Fruit fly (Drosophila melanogaster): ENCODE measurements around the gene Rpt3R.

Gene Rpt3R

DNA sequence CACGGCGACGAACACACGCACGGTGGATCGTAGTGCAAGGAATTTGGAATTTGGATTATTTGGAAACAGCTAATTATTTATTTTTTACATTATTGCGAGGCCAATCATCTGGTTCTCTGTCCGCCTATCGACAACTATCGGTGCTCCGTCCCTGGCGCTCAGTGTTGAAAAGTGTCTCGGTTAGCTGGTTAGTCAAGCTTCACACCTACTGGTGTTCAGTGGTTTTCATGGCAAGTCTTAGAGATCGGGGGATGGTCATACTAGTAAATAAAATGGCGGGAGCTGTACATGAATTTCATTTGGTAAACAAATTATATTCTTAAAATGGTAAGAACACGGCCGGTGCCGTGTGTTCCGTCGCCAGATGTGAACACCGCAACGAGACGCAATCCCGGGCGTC is 45.4 kb downstream of the Rpt3R start, which contains the start of the genes trbd and dmt:
TSS of gene trbd (minus strand) at position 152 of the 400 bp plus-strand sequence.
TSS of gene dmt (plus strand) at position 257 of the 400 bp plus-strand sequence.
- no peak for TF ChIP-seq dmrt93B (GFP tag; optimal IDR thresholded peaks at IDR 0.05)
- TF ChIP-seq tai (GFP tag; optimal IDR thresholded peaks at IDR 0.05), result no peak
- peak; percentile 50 for TF ChIP-seq OdsH (GFP tag; optimal IDR thresholded peaks at IDR 0.05)
- TF ChIP-seq N (GFP tag; optimal IDR thresholded peaks at IDR 0.05), result no peak
- no peak for TF ChIP-seq HLH106 (tag; optimal IDR thresholded peaks at IDR 0.05)
- TF ChIP-seq GATAd (GFP tag; optimal IDR thresholded peaks at IDR 0.05), result no peak
- no peak for TF ChIP-seq h (GFP tag; optimal IDR thresholded peaks at IDR 0.05)
- TF ChIP-seq dl (GFP tag; optimal IDR thresholded peaks at IDR 0.05; ENCODE audit: insufficient read depth in 1 of 2, partially characterized antibody in 2 of 2), result no peak
- no peak for TF ChIP-seq psq (GFP tag; optimal IDR thresholded peaks at IDR 0.05)
- TF ChIP-seq jim (GFP tag; optimal IDR thresholded peaks at IDR 0.05), result no peak
- no peak for TF ChIP-seq fru (GFP tag; optimal IDR thresholded peaks at IDR 0.05)
- TF ChIP-seq CG32264 (GFP tag; optimal IDR thresholded peaks at IDR 0.05), result no peak
- no peak for TF ChIP-seq Dfd (GFP tag; optimal IDR thresholded peaks at IDR 0.05)
- no peak for TF ChIP-seq Sp1 (GFP tag; optimal IDR thresholded peaks at IDR 0.05)
- no peak for TF ChIP-seq usp (GFP tag; optimal IDR thresholded peaks at IDR 0.05)
- TF ChIP-seq CrebA (GFP tag; optimal IDR thresholded peaks at IDR 0.05; ENCODE audit: borderline replicate concordance), result no peak
- no peak for TF ChIP-seq Rel (GFP tag; optimal IDR thresholded peaks at IDR 0.05)
- peak; percentile 93 for TF ChIP-seq Rel (tag; optimal IDR thresholded peaks at IDR 0.05)
- TF ChIP-seq Vsx2 (GFP tag; optimal IDR thresholded peaks at IDR 0.05; ENCODE audit: partially characterized antibody), result peak; percentile 100
- no peak for TF ChIP-seq sage (GFP tag; optimal IDR thresholded peaks at IDR 0.05)
- no peak for TF ChIP-seq brk (GFP tag; optimal IDR thresholded peaks at IDR 0.05)
- TF ChIP-seq sv (GFP tag; optimal IDR thresholded peaks at IDR 0.05), result peak; percentile 37
- TF ChIP-seq Hr78 (GFP tag; optimal IDR thresholded peaks at IDR 0.05), result no peak
- no peak for TF ChIP-seq rgr (GFP tag; optimal IDR thresholded peaks at IDR 0.05)
- no peak for TF ChIP-seq foxo (GFP tag; optimal IDR thresholded peaks at IDR 0.05)
- peak; percentile 33 for TF ChIP-seq CG9705 (GFP tag; optimal IDR thresholded peaks at IDR 0.05)
- no peak for TF ChIP-seq Jra (GFP tag; optimal IDR thresholded peaks at IDR 0.05)
- TF ChIP-seq br (GFP tag; optimal IDR thresholded peaks at IDR 0.05), result no peak
- TF ChIP-seq dsf (GFP tag; optimal IDR thresholded peaks at IDR 0.05; ENCODE audit: borderline replicate concordance), result no peak
- TF ChIP-seq woc (GFP tag; optimal IDR thresholded peaks at IDR 0.05), result no peak
- peak; percentile 71 for TF ChIP-seq Hr83 (GFP tag; optimal IDR thresholded peaks at IDR 0.05; ENCODE audit: poor library complexity, severe bottlenecking)
- TF ChIP-seq ey (GFP tag; optimal IDR thresholded peaks at IDR 0.05), result no peak
- TF ChIP-seq pan (optimal IDR thresholded peaks at IDR 0.05), result no peak

DNA sequence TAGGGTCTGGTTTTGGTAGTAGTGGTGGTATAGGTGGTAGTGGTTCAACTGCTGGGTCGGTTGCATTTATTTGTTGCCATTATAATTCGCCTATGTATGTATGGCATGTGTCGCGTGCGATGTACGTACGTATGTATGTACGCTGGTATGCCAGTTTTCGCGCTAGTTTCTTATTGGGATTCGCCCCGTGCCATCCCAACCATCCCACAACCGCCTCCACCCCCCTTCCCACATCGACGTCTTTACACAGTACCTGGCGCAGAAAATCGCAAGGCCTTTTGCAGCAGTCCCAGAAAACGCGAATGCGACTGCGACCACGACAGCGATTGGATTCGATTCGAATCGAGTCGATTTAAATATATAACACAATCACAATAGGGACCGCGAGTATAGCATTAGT is 46.1 kb downstream of the Rpt3R start:
- TF ChIP-seq sage (GFP tag; optimal IDR thresholded peaks at IDR 0.05), result no peak
- TF ChIP-seq sv (GFP tag; optimal IDR thresholded peaks at IDR 0.05), result no peak
- TF ChIP-seq Hnf4 (GFP tag; optimal IDR thresholded peaks at IDR 0.05), result no peak
- TF ChIP-seq Hr83 (GFP tag; optimal IDR thresholded peaks at IDR 0.05; ENCODE audit: poor library complexity, severe bottlenecking), result no peak
- no peak for TF ChIP-seq brk (GFP tag; optimal IDR thresholded peaks at IDR 0.05)

- TF ChIP-seq sv (GFP tag; optimal IDR thresholded peaks at IDR 0.05) (peak; percentile 38), N (GFP tag; optimal IDR thresholded peaks at IDR 0.05) (no peak), pan (optimal IDR thresholded peaks at IDR 0.05) (no peak), brk (GFP tag; optimal IDR thresholded peaks at IDR 0.05) (no peak), psq (GFP tag; optimal IDR thresholded peaks at IDR 0.05) (no peak), Myc (optimal IDR thresholded peaks at IDR 0.05) (peak; percentile 86), tai (GFP tag; optimal IDR thresholded peaks at IDR 0.05) (no peak), foxo (GFP tag; optimal IDR thresholded peaks at IDR 0.05) (no peak), rgr (GFP tag; optimal IDR thresholded peaks at IDR 0.05) (peak; percentile 57), Dif (GFP tag; optimal IDR thresholded peaks at IDR 0.05; ENCODE audit: partially characterized antibody) (peak; percentile 56), fru (GFP tag; optimal IDR thresholded peaks at IDR 0.05) (peak; percentile 71), Sp1 (GFP tag; optimal IDR thresholded peaks at IDR 0.05) (peak; percentile 57), jim (GFP tag; optimal IDR thresholded peaks at IDR 0.05) (peak; percentile 95), h (GFP tag; optimal IDR thresholded peaks at IDR 0.05) (peak; percentile 57), OdsH (GFP tag; optimal IDR thresholded peaks at IDR 0.05) (peak; percentile 5), Hr83 (GFP tag; optimal IDR thresholded peaks at IDR 0.05; ENCODE audit: poor library complexity, severe bottlenecking) (peak; percentile 77), Rel (GFP tag; optimal IDR thresholded peaks at IDR 0.05) (no peak), Rel (tag; optimal IDR thresholded peaks at IDR 0.05) (peak; percentile 61)
These were observed 51.2 kb downstream of the Rpt3R start, which contains the start of gene Unc-115a for dm6 chr3R:9705008-9705628. Unc-115a (minus strand) TSS chr3R:9705417.
